Fruit fly (Drosophila melanogaster) S2 (cell line): ENCODE results near the gene pall.

Experiments
- CG8478 ChIP-seq: fragments of >200 bp; optimal IDR thresholded peaks from 2 replicates; lab custom pipeline; 2018
- CTCF ChIP-seq, 2 experiments: fragments of >200 bp; optimal IDR thresholded peaks; 2 replicates each; lab custom pipeline; 2018

- peak in 1 of 2 experiments; percentile 20 for TF ChIP-seq CTCF (optimal IDR thresholded peaks at IDR 0.05; lab: Kevin White, UChicago)
- no peak for TF ChIP-seq CG8478 (lab: Kevin White, UChicago)
Observed at dm6 chr3L:9460775-9461491, 26.7 kb downstream of the pall start, which contains the start of the genes CG3434 and CG44838.
